Worm (Caenorhabditis elegans): Measurements from ENCODE around the gene B0303.14.

Gene B0303.14

DNA sequence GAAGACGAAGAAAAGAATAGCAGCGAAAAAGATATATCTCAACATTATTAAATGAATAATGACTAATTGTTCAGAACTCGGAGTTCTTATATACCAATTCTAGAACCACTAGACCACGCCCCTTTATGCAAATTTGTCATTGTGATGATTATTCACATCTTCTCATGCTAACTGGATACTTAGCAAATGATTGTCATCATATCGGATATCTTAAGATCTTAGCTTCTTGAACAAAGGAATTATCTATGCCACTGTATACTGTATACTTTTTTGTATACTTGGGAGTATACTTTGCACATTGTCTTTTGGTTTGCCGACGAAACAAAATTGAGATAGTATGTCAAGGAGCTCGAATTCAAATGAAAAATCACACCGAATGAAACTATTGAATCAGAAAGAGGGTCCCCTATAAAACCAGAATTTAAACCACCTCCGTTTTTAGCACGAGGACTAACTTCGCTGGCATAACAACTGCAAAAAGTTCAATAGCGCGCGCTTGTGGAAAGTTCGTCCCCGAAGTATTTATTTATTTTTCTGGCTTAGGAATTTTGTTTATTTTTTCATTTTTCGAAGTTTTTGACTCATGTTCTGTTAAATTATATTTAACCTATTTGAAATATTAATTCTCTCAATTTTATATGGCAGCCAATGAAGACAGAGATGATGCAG lies 15.6 kb downstream of the B0303.14 start, which contains the start of the genes sdz-1 and vps-33.1 (continued):
- TF ChIP-seq egl-13 (tag; optimal IDR thresholded peaks at IDR 0.05) (peak; percentile 14), lin-14 (GFP tag; optimal IDR thresholded peaks at IDR 0.05) (peak; percentile 49), tbx-2 (tag; optimal IDR thresholded peaks at IDR 0.05) (peak; percentile 55), unc-62 (GFP tag; optimal IDR thresholded peaks at IDR 0.05) (no peak), C04F5.9 (tag; optimal IDR thresholded peaks at IDR 0.05) (no peak), nhr-19 (GFP tag; conservative IDR thresholded peaks at IDR 0.05) (0 out of 2 replicates have a peak, but pooled peaks have one; percentile 17), ets-5 (GFP tag; IDR thresholded peaks at IDR 0.05) (no peak), nhr-77 (tag; optimal IDR thresholded peaks at IDR 0.05) (peak; percentile 3), lsy-2 (tag; optimal IDR thresholded peaks at IDR 0.05) (peak; percentile 42 to 86), egl-27 (tag; optimal IDR thresholded peaks at IDR 0.05) (no peak), lir-3 (tag; optimal IDR thresholded peaks at IDR 0.05; ENCODE audit: poor library complexity) (peak; percentile 74), snpc-4 (tag; optimal IDR thresholded peaks at IDR 0.05) (peak; percentile 42), nhr-76 (tag; optimal IDR thresholded peaks at IDR 0.05) (no peak), nhr-28 (tag; optimal IDR thresholded peaks at IDR 0.05) (no peak), nhr-71 (tag; optimal IDR thresholded peaks at IDR 0.05) (peak; percentile 61), fkh-4 (tag; optimal IDR thresholded peaks at IDR 0.05; ENCODE audit: borderline replicate concordance) (peak; percentile 10), blmp-1 (tag; optimal IDR thresholded peaks at IDR 0.05) (peak; percentile 63), mdl-1 (tag; optimal IDR thresholded peaks at IDR 0.05) (peak in 1 of 2 experiments; percentile 58), dpl-1 (GFP tag; optimal IDR thresholded peaks at IDR 0.05) (peak; percentile 73 to 89 (median 83)), pax-3 (tag; optimal IDR thresholded peaks at IDR 0.05) (no peak), F16B12.6 (tag; optimal IDR thresholded peaks at IDR 0.05) (peak; percentile 49), elt-3 (tag; optimal IDR thresholded peaks at IDR 0.05) (peak in 2 of 6 experiments; percentile 1 to 36), hpl-2 (GFP tag; optimal IDR thresholded peaks at IDR 0.05) (no peak), isw-1 (GFP tag; IDR thresholded peaks at IDR 0.05) (peak; percentile 33), tlp-1 (tag; optimal IDR thresholded peaks at IDR 0.05) (no peak), unc-130 (tag; optimal IDR thresholded peaks at IDR 0.05) (peak; percentile 24), fos-1 (tag; optimal IDR thresholded peaks at IDR 0.05) (no peak), efl-1 (optimal IDR thresholded peaks at IDR 0.05) (peak; percentile 73 to 89), efl-1 (GFP tag; optimal IDR thresholded peaks at IDR 0.05 in 1 of 2) (peak; percentile 90 to 98), skn-1 (tag; optimal IDR thresholded peaks at IDR 0.05) (peak; percentile 66), ama-1 (optimal IDR thresholded peaks at IDR 0.05) (no peak), nhr-47 (tag; optimal IDR thresholded peaks at IDR 0.05) (peak; percentile 59), ceh-90 (tag; optimal IDR thresholded peaks at IDR 0.05) (peak; percentile 78)

DNA sequence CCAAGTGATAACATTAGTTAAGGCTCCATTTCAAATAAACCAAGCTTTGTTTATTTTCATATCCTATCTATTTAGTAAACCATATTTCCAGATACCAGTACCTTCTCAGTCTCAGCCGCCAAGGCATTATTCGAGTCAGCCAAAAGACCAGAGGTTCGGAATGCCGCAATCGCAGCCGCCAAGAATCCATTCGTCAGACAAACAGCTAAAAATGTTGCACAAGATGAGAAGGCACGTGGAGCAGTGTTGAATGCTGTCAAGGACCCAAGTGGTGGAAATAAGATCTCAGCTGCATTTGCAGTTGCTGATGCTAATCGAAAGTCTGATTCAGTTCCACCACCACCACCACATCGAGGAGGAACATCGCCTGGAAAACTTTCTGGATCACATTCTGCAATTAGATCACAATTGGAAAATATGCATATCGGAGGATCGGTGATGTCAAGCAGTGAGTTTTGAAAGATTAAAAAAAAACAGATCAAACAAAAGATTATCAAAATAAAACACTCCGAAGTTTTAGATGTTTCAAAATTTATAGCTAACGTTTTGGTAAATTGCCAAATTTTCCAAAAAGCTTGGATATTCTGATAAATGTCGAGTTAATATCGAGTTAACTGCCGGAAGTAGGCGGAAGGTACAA lies 18.6 kb downstream of the B0303.14 start:
- TF ChIP-seq ceh-82 (tag; optimal IDR thresholded peaks at IDR 0.05) (no peak), rnt-1 (tag; optimal IDR thresholded peaks at IDR 0.05) (no peak)

DNA sequence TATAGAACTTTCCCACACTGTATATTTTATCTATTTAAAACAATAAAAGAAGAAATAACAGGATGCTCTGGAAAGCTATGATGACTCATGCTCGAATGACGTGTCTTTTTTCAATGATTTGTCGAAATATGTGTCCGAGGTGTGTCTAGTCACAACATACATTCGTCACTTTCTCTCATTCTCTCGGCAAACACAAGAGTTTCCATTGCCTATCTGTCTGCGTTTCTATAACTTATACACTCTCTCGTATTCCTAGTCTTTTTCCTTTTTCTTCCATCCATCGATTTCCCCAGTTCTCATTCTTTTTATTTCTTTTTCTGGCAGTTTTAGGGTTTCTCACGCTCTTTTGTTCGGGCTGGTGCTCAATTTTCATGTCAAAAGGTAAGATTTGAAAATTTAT lies 19.3 kb downstream of the B0303.14 start:
- TF ChIP-seq blmp-1 (tag; optimal IDR thresholded peaks at IDR 0.05) (peak; percentile 92), ceh-82 (tag; optimal IDR thresholded peaks at IDR 0.05) (peak in 1 of 3 experiments; percentile 35), nhr-71 (tag; optimal IDR thresholded peaks at IDR 0.05) (peak; percentile 23), mdl-1 (tag; optimal IDR thresholded peaks at IDR 0.05) (no peak), unc-62 (GFP tag; optimal IDR thresholded peaks at IDR 0.05) (no peak), sup-37 (GFP tag; optimal IDR thresholded peaks at IDR 0.05) (no peak), dpl-1 (GFP tag; optimal IDR thresholded peaks at IDR 0.05) (peak in 1 of 3 experiments; percentile 24), hpl-2 (GFP tag; optimal IDR thresholded peaks at IDR 0.05) (no peak), lin-14 (GFP tag; optimal IDR thresholded peaks at IDR 0.05) (peak; percentile 66), grh-1 (GFP tag; IDR thresholded peaks at IDR 0.05) (no peak), nhr-237 (tag; optimal IDR thresholded peaks at IDR 0.05) (no peak), nhr-20 (tag; optimal IDR thresholded peaks at IDR 0.05) (peak; percentile 8), lin-15B (tag; optimal IDR thresholded peaks at IDR 0.05) (no peak), pqm-1 (tag; optimal IDR thresholded peaks at IDR 0.05) (no peak), swsn-7 (tag; optimal IDR thresholded peaks at IDR 0.05) (peak; percentile 15), unc-30 (tag; optimal IDR thresholded peaks at IDR 0.05) (no peak), nhr-90 (tag; optimal IDR thresholded peaks at IDR 0.05; ENCODE audit: poor library complexity) (no peak), nhr-84 (tag; optimal IDR thresholded peaks at IDR 0.05) (no peak), nhr-19 (GFP tag; conservative IDR thresholded peaks at IDR 0.05) (no peak), isw-1 (GFP tag; IDR thresholded peaks at IDR 0.05) (no peak), lin-13 (GFP tag; optimal IDR thresholded peaks at IDR 0.05) (no peak), lsy-2 (tag; optimal IDR thresholded peaks at IDR 0.05) (peak in 1 of 2 experiments; percentile 49), unc-98 (GFP tag; IDR thresholded peaks at IDR 0.05) (no peak), mep-1 (tag; optimal IDR thresholded peaks at IDR 0.05) (peak; percentile 14), egl-27 (tag; optimal IDR thresholded peaks at IDR 0.05) (no peak)

Data from whole organism, L1 larva.